Worm (Caenorhabditis elegans) whole organism, L1 larva: ENCODE data around the gene R144.6.

Experiments
- C04F5.9 ChIP-seq: sonication (generic microtip); optimal IDR thresholded peaks from 2 replicates; lab custom pipeline; 2016; ENCODE audit warnings: missing genetic modification characterization, missing compliant biosample characterization
- C16A3.4 ChIP-seq: fragments of 150-350 bp; optimal IDR thresholded peaks from 2 replicates; lab custom pipeline; 2014; ENCODE audit warnings: missing biosample characterization, missing genetic modification characterization
- F16B12.6 ChIP-seq: fragments of 150-350 bp; optimal IDR thresholded peaks from 2 replicates; lab custom pipeline; 2014; ENCODE audit warnings: missing biosample characterization, missing genetic modification characterization
- Y116A8C.19 ChIP-seq: sonication (generic microtip); optimal IDR thresholded peaks from 2 replicates; lab custom pipeline; 2016; ENCODE audit warnings: missing compliant biosample characterization, missing genetic modification characterization, borderline replicate concordance
- alr-1 ChIP-seq: fragments of 200-800 bp; sonication (Bioruptor generic); optimal IDR thresholded peaks from 2 replicates; lab custom pipeline; 2018; ENCODE audit warnings: borderline replicate concordance, mild to moderate bottlenecking, missing genetic modification characterization, missing compliant biosample characterization
- ceh-8 ChIP-seq: fragments of 200-800 bp; sonication (Bioruptor generic); optimal IDR thresholded peaks from 2 replicates; lab custom pipeline; 2018; ENCODE audit warnings: mild to moderate bottlenecking, missing genetic modification characterization, moderate library complexity, missing compliant biosample characterization
- ceh-82 ChIP-seq, 3 experiments: fragments of 150-350 bp in 1 of 3; sonication (generic microtip) in 2 of 3; optimal IDR thresholded peaks; 2 replicates each; lab custom pipeline; 2014 to 2017; ENCODE audit warnings: missing biosample characterization in 3 of 3, missing genetic modification characterization in 3 of 3
- ceh-90 ChIP-seq: sonication (generic microtip); optimal IDR thresholded peaks from 2 replicates; lab custom pipeline; 2016; ENCODE audit warnings: missing genetic modification characterization, missing compliant biosample characterization
- efl-1 ChIP-seq, 4 experiments: fragments of 150-350 bp; optimal IDR thresholded peaks in 3 of 4; peaks in 1 of 4; 1 replicate in 1 of 4; 2 replicates in 3 of 4; lab custom pipeline; 2014; ENCODE audit warnings: missing biosample characterization in 2 of 4, missing genetic modification characterization in 2 of 4, missing genetic modification reagents in 2 of 4
- efl-3 ChIP-seq: fragments of 200-800 bp; sonication (Bioruptor generic); optimal IDR thresholded peaks from 2 replicates; lab custom pipeline; 2018; ENCODE audit warnings: mild to moderate bottlenecking, missing genetic modification characterization, missing compliant biosample characterization
- elt-2 ChIP-seq: sonication (generic microtip); optimal IDR thresholded peaks from 2 replicates; lab custom pipeline; 2016; ENCODE audit warnings: missing genetic modification characterization, mild to moderate bottlenecking, inconsistent platforms, missing compliant biosample characterization, missing genetic modification reagents
- ets-5 ChIP-seq: fragments of 200-800 bp; sonication (Bioruptor generic); IDR thresholded peaks from 2 replicates; pipeline ENCODE4 v1.3.6; 2022; ENCODE audit warnings: missing genetic modification characterization, missing compliant biosample characterization
- fkh-8 ChIP-seq: sonication (generic microtip); optimal IDR thresholded peaks from 2 replicates; lab custom pipeline; 2016; ENCODE audit warnings: mild to moderate bottlenecking, missing genetic modification characterization, missing compliant biosample characterization
- fos-1 ChIP-seq: fragments of 150-350 bp; optimal IDR thresholded peaks from 2 replicates; lab custom pipeline; 2014; ENCODE audit warnings: missing biosample characterization, missing genetic modification characterization
- hlh-17 ChIP-seq: fragments of 200-800 bp; sonication (Bioruptor generic); optimal IDR thresholded peaks from 2 replicates; lab custom pipeline; 2018; ENCODE audit warnings: missing genetic modification characterization, mild to moderate bottlenecking, missing compliant biosample characterization, moderate library complexity, borderline replicate concordance
- hlh-4 ChIP-seq: sonication (generic microtip); optimal IDR thresholded peaks from 2 replicates; lab custom pipeline; 2016; ENCODE audit warnings: mild to moderate bottlenecking, missing genetic modification characterization, missing compliant biosample characterization
- isw-1 ChIP-seq: fragments of 200-800 bp; sonication (Bioruptor generic); IDR thresholded peaks from 2 replicates; pipeline ENCODE4 v1.3.6; 2022; ENCODE audit warnings: missing genetic modification characterization, missing compliant biosample characterization
- lin-13 ChIP-seq: fragments of 150-350 bp; optimal IDR thresholded peaks from 2 replicates; lab custom pipeline; 2014; ENCODE audit warnings: missing biosample characterization, missing genetic modification reagents, missing genetic modification characterization
- lin-14 ChIP-seq: fragments of 200-800 bp; sonication (Bioruptor generic); optimal IDR thresholded peaks from 2 replicates; lab custom pipeline; 2018; ENCODE audit warnings: mild to moderate bottlenecking, missing genetic modification characterization, moderate library complexity, missing compliant biosample characterization
- lin-15B ChIP-seq: fragments of 150-350 bp; sonication (generic microtip); optimal IDR thresholded peaks from 3 replicates; lab custom pipeline; 2014; ENCODE audit warnings: missing biosample characterization, missing genetic modification characterization
- mab-9 ChIP-seq: fragments of 200-800 bp; sonication (Bioruptor generic); IDR thresholded peaks from 2 replicates; pipeline ENCODE4 v1.3.6; 2022; ENCODE audit warnings: missing genetic modification reagents, missing genetic modification characterization, missing compliant biosample characterization
- mdl-1 ChIP-seq, 2 experiments: fragments of 150-350 bp; optimal IDR thresholded peaks; 2 replicates each; lab custom pipeline; 2014 to 2017; ENCODE audit warnings: missing biosample characterization in 2 of 2, missing genetic modification characterization in 2 of 2, inconsistent platforms in 1 of 2
- nhr-11 ChIP-seq: fragments of 150-350 bp; optimal IDR thresholded peaks from 2 replicates; lab custom pipeline; 2014; ENCODE audit warnings: missing biosample characterization, missing genetic modification characterization
- nhr-28 ChIP-seq: fragments of 150-350 bp; optimal IDR thresholded peaks from 2 replicates; lab custom pipeline; 2014; ENCODE audit warnings: missing biosample characterization, missing genetic modification characterization
- nhr-47 ChIP-seq: sonication (generic microtip); optimal IDR thresholded peaks from 2 replicates; lab custom pipeline; 2016; ENCODE audit warnings: mild to moderate bottlenecking, missing genetic modification characterization, moderate library complexity, missing compliant biosample characterization
- nhr-71 ChIP-seq: sonication (generic microtip); optimal IDR thresholded peaks from 2 replicates; lab custom pipeline; 2016; ENCODE audit warnings: mild to moderate bottlenecking, missing genetic modification characterization, moderate library complexity, missing compliant biosample characterization
- nhr-77 ChIP-seq: fragments of 150-350 bp; optimal IDR thresholded peaks from 2 replicates; lab custom pipeline; 2014; ENCODE audit warnings: missing biosample characterization, missing genetic modification characterization
- nhr-84 ChIP-seq: sonication (generic microtip); optimal IDR thresholded peaks from 2 replicates; lab custom pipeline; 2017; ENCODE audit warnings: missing biosample characterization, missing genetic modification characterization
- pag-3 ChIP-seq: sonication (generic microtip); optimal IDR thresholded peaks from 2 replicates; lab custom pipeline; 2017; ENCODE audit warnings: missing genetic modification characterization, mild to moderate bottlenecking, missing compliant biosample characterization, antibody characterized with exemption, borderline replicate concordance; ENCODE audit not compliant: insufficient read depth
- pqm-1 ChIP-seq: sonication (generic microtip); optimal IDR thresholded peaks from 3 replicates; lab custom pipeline; 2017; ENCODE audit warnings: missing biosample characterization, missing genetic modification characterization
- rnt-1 ChIP-seq: sonication (generic microtip); optimal IDR thresholded peaks from 2 replicates; lab custom pipeline; 2016; ENCODE audit warnings: mild to moderate bottlenecking, missing genetic modification characterization, moderate library complexity, missing compliant biosample characterization
- snpc-4 ChIP-seq: fragments of 150-350 bp; optimal IDR thresholded peaks from 2 replicates; lab custom pipeline; 2014; ENCODE audit warnings: missing biosample characterization, missing genetic modification characterization
- swsn-7 ChIP-seq: sonication (generic microtip); optimal IDR thresholded peaks from 2 replicates; lab custom pipeline; 2016; ENCODE audit warnings: missing genetic modification characterization, missing compliant biosample characterization
- tbx-2 ChIP-seq: sonication (generic microtip); optimal IDR thresholded peaks from 2 replicates; lab custom pipeline; 2016; ENCODE audit warnings: missing genetic modification characterization, missing compliant biosample characterization
- tlp-1 ChIP-seq: fragments of 150-350 bp; optimal IDR thresholded peaks from 2 replicates; lab custom pipeline; 2014; ENCODE audit warnings: missing biosample characterization, missing genetic modification characterization
- unc-130 ChIP-seq: fragments of 150-350 bp; optimal IDR thresholded peaks from 2 replicates; lab custom pipeline; 2017; ENCODE audit warnings: missing biosample characterization, missing genetic modification characterization, inconsistent platforms
- unc-30 ChIP-seq: sonication (generic microtip); optimal IDR thresholded peaks from 2 replicates; lab custom pipeline; 2017; ENCODE audit warnings: missing biosample characterization, missing genetic modification characterization
- unc-86 ChIP-seq: sonication (generic microtip); optimal IDR thresholded peaks from 2 replicates; lab custom pipeline; 2016; ENCODE audit warnings: missing genetic modification characterization, missing compliant biosample characterization
- unc-98 ChIP-seq: fragments of 200-800 bp; sonication (Bioruptor generic); IDR thresholded peaks from 2 replicates; pipeline ENCODE4 v1.3.6; 2022; ENCODE audit warnings: missing genetic modification characterization, missing compliant biosample characterization
- vab-15 ChIP-seq: sonication (generic microtip); optimal IDR thresholded peaks from 2 replicates; lab custom pipeline; 2017; ENCODE audit warnings: missing genotype, mild to moderate bottlenecking, missing genetic modification characterization, missing compliant biosample characterization
- xbp-1 ChIP-seq: sonication (generic microtip); optimal IDR thresholded peaks from 2 replicates; lab custom pipeline; 2016; ENCODE audit warnings: missing genetic modification characterization, missing compliant biosample characterization
- zip-4 ChIP-seq: fragments of 200-800 bp; sonication (Bioruptor generic); optimal IDR thresholded peaks from 2 replicates; lab custom pipeline; 2018; ENCODE audit warnings: mild to moderate bottlenecking, missing genetic modification characterization, moderate library complexity, missing compliant biosample characterization
- ztf-11 ChIP-seq, 2 experiments: sonication (generic microtip); optimal IDR thresholded peaks; 2 replicates each; lab custom pipeline; 2016 to 2017; ENCODE audit warnings: missing genetic modification characterization in 2 of 2, missing biosample characterization in 1 of 2, missing compliant biosample characterization in 1 of 2
- ztf-4 ChIP-seq: fragments of 150-350 bp; optimal IDR thresholded peaks from 2 replicates; lab custom pipeline; 2014; ENCODE audit warnings: missing biosample characterization, missing genetic modification characterization

The R144.6 gene

ce11 chrIII:5004621-5005020 is at the start of gene R144.6:
TSS of gene R144.6 (minus strand) at chrIII:5004721.
- no peak for TF ChIP-seq fos-1 (tag; lab: Kevin White, UChicago)
- no peak for TF ChIP-seq efl-1 (optimal IDR thresholded peaks at IDR 0.05; lab: Kevin White, UChicago)
- TF ChIP-seq efl-1 (GFP tag; optimal IDR thresholded peaks at IDR 0.05 in 1 of 2; lab: Kevin White, UChicago): peak in 1 of 2 experiments; percentile 9

ce11 chrIII:5053541-5053940 is 49.0 kb upstream of the R144.6 start, which contains the start of gene C45G9.8:
TSS of gene C45G9.8 (minus strand) at chrIII:5053641.
- TF ChIP-seq Y116A8C.19 (tag; lab: Kevin White, UChicago) (no peak), pag-3 (tag; lab: Kevin White, UChicago) (no peak), efl-3 (no peak), mdl-1 (tag; optimal IDR thresholded peaks at IDR 0.05; lab: Kevin White, UChicago) (no peak), elt-2 (tag; lab: Kevin White, UChicago) (no peak), tlp-1 (tag; lab: Kevin White, UChicago) (no peak), swsn-7 (tag; lab: Kevin White, UChicago) (no peak), unc-130 (tag; lab: Kevin White, UChicago) (no peak), nhr-77 (no peak), nhr-84 (no peak), nhr-11 (no peak), nhr-47 (tag; lab: Kevin White, UChicago) (no peak)

- no peak for TF ChIP-seq vab-15 (tag; lab: Kevin White, UChicago)
- TF ChIP-seq lin-13 (GFP tag; lab: Kevin White, UChicago): no peak
- no peak for TF ChIP-seq isw-1 (GFP tag; lab: Robert Waterston, UW)
- TF ChIP-seq unc-30 (tag; lab: Kevin White, UChicago): no peak
- TF ChIP-seq hlh-17 (GFP tag; lab: Kevin White, UChicago): no peak
- TF ChIP-seq ztf-4 (tag; lab: Kevin White, UChicago): no peak
- no peak for TF ChIP-seq F16B12.6 (tag; lab: Kevin White, UChicago)
- no peak for TF ChIP-seq nhr-71 (tag; lab: Kevin White, UChicago)
Measured at ce11 chrIII:5051949-5052348, 47.4 kb upstream of the R144.6 start, which contains the start of gene C45G9.15. TSS of gene C45G9.15 (minus strand) at chrIII:5052049.

- TF ChIP-seq C16A3.4 (tag; lab: Kevin White, UChicago) (no peak), snpc-4 (tag; lab: Kevin White, UChicago) (no peak)
Measured at ce11 chrIII:5047740-5048139, 43.2 kb upstream of the R144.6 start, which contains the start of gene C45G9.5. TSS of gene C45G9.5 (plus strand) at chrIII:5048117.

- TF ChIP-seq tbx-2 (no peak), unc-86 (no peak), ceh-90 (no peak), xbp-1 (no peak), ceh-82 (tag; optimal IDR thresholded peaks at IDR 0.05; lab: Kevin White, UChicago) (no peak), lin-14 (peak; percentile 95), ceh-8 (GFP tag; lab: Kevin White, UChicago) (no peak), nhr-11 (no peak), zip-4 (GFP tag; lab: Kevin White, UChicago) (no peak), lin-13 (GFP tag; lab: Kevin White, UChicago) (peak; percentile 12), lin-15B (tag; lab: Kevin White, UChicago) (no peak), mab-9 (GFP tag; lab: Robert Waterston, UW) (no peak), nhr-71 (tag; lab: Kevin White, UChicago) (peak; percentile 16), vab-15 (tag; lab: Kevin White, UChicago) (no peak), mdl-1 (tag; optimal IDR thresholded peaks at IDR 0.05; lab: Kevin White, UChicago) (no peak), C16A3.4 (tag; lab: Kevin White, UChicago) (peak; percentile 9), ztf-11 (tag; optimal IDR thresholded peaks at IDR 0.05; lab: Kevin White, UChicago) (no peak), pqm-1 (tag; lab: Kevin White, UChicago) (no peak), hlh-4 (tag; lab: Kevin White, UChicago) (no peak), fkh-8 (tag; lab: Kevin White, UChicago) (peak; percentile 23), rnt-1 (tag; lab: Kevin White, UChicago) (peak; percentile 21), C04F5.9 (tag; lab: Kevin White, UChicago) (no peak), unc-98 (no peak), alr-1 (tag; lab: Kevin White, UChicago) (no peak), ets-5 (GFP tag; lab: Robert Waterston, UW) (no peak), nhr-28 (no peak)
Measured at ce11 chrIII:5047175-5047574, 42.7 kb upstream of the R144.6 start, which contains the start of gene txbp-3. TSS of gene txbp-3 (minus strand) at chrIII:5047459.
